Worm (Caenorhabditis elegans) whole organism, young adult: ENCODE results near the gene Y37E11AL.2.

Experiments
- B0261.1 ChIP-seq: sonication (generic microtip); optimal IDR thresholded peaks from 2 replicates; lab custom pipeline; 2016; ENCODE audit warnings: mild to moderate bottlenecking, missing genetic modification characterization, moderate library complexity, missing compliant biosample characterization
- D2030.7 ChIP-seq: fragments of 200-800 bp; sonication (Bioruptor generic); IDR thresholded peaks from 2 replicates; pipeline ENCODE4 v1.3.6; 2022; ENCODE audit warnings: missing genetic modification reagents, missing genetic modification characterization, missing compliant biosample characterization
- F22D6.2 ChIP-seq: sonication (generic microtip); optimal IDR thresholded peaks from 2 replicates; lab custom pipeline; 2016; ENCODE audit warnings: mild to moderate bottlenecking, missing genetic modification characterization, missing compliant biosample characterization
- K11D2.4 ChIP-seq: fragments of 200-800 bp; sonication (Bioruptor generic); IDR thresholded peaks from 2 replicates; pipeline ENCODE4 v1.3.6; 2022; ENCODE audit warnings: missing genetic modification reagents, missing genetic modification characterization, missing compliant biosample characterization
- K12H6.12 ChIP-seq: fragments of 200-800 bp; sonication (Bioruptor generic); optimal IDR thresholded peaks from 2 replicates; lab custom pipeline; 2018; ENCODE audit warnings: mild to moderate bottlenecking, missing genetic modification characterization, missing compliant biosample characterization
- T26A5.8 ChIP-seq: sonication (generic microtip); optimal IDR thresholded peaks from 2 replicates; lab custom pipeline; 2016; ENCODE audit warnings: missing genetic modification characterization, missing compliant biosample characterization
- Y53F4B.3 ChIP-seq: fragments of 200-800 bp; sonication (Bioruptor generic); IDR thresholded peaks from 2 replicates; pipeline ENCODE4 v1.3.6; 2022; ENCODE audit warnings: missing genetic modification reagents, missing genetic modification characterization, missing compliant biosample characterization
- Y56A3A.18 ChIP-seq: fragments of 200-800 bp; sonication (Bioruptor generic); IDR thresholded peaks from 2 replicates; pipeline ENCODE4 v1.3.6; 2022; ENCODE audit warnings: missing genetic modification reagents, missing genetic modification characterization, missing compliant biosample characterization
- Y67H2A.10 ChIP-seq: fragments of 200-800 bp; sonication (Bioruptor generic); conservative IDR thresholded peaks from 2 replicates; pipeline ENCODE4 v1.3.6; 2022; ENCODE audit warnings: missing genetic modification reagents, missing genetic modification characterization, missing compliant biosample characterization
- Y79H2A.3 ChIP-seq: fragments of 200-800 bp; sonication (Bioruptor generic); conservative IDR thresholded peaks from 2 replicates; pipeline ENCODE4 v1.3.6; 2022; ENCODE audit warnings: missing genetic modification reagents, missing genetic modification characterization, missing compliant biosample characterization
- ama-1 ChIP-seq, 3 experiments: fragments of 150-350 bp in 1 of 3; sonication (generic microtip) in 2 of 3; optimal IDR thresholded peaks; 2 replicates each; lab custom pipeline; 2014 to 2018; ENCODE audit warnings: missing biosample characterization in 2 of 3, missing genetic modification characterization in 2 of 3, missing genetic modification reagents in 2 of 3
- attf-3 ChIP-seq: fragments of 200-800 bp; sonication (Bioruptor generic); conservative IDR thresholded peaks from 2 replicates; pipeline ENCODE4 v1.3.6; 2022; ENCODE audit warnings: missing genetic modification reagents, missing genetic modification characterization, missing compliant biosample characterization
- attf-5 ChIP-seq: fragments of 200-800 bp; sonication (Bioruptor generic); optimal IDR thresholded peaks from 2 replicates; lab custom pipeline; 2018; ENCODE audit warnings: mild to moderate bottlenecking, missing genetic modification characterization, missing compliant biosample characterization
- bed-1 ChIP-seq: fragments of 200-800 bp; sonication (Bioruptor generic); IDR thresholded peaks from 2 replicates; pipeline ENCODE4 v1.3.6; 2022; ENCODE audit warnings: missing genetic modification reagents, missing genetic modification characterization, missing compliant biosample characterization
- cebp-1 ChIP-seq, 2 experiments: fragments of 200-800 bp in 1 of 2; sonication (Bioruptor generic) in 1 of 2; sonication (generic microtip) in 1 of 2; IDR thresholded peaks in 1 of 2; optimal IDR thresholded peaks in 1 of 2; 2 replicates each; pipeline versions ENCODE4 v1.3.6 to Lab custom; 2017 to 2022; ENCODE audit warnings: missing compliant biosample characterization in 2 of 2, missing genetic modification characterization in 2 of 2, mild to moderate bottlenecking in 1 of 2, missing genetic modification reagents in 1 of 2, moderate library complexity in 1 of 2
- ceh-58 ChIP-seq: fragments of 200-800 bp; sonication (Bioruptor generic); IDR thresholded peaks from 2 replicates; pipeline ENCODE4 v1.3.6; 2022; ENCODE audit warnings: missing genetic modification characterization, missing compliant biosample characterization
- ceh-79 ChIP-seq: sonication (generic microtip); optimal IDR thresholded peaks from 2 replicates; lab custom pipeline; 2017; ENCODE audit warnings: mild to moderate bottlenecking, missing genetic modification characterization, missing compliant biosample characterization
- ceh-91 ChIP-seq: fragments of 200-800 bp; sonication (Bioruptor generic); IDR thresholded peaks from 2 replicates; pipeline ENCODE4 v1.3.6; 2022; ENCODE audit warnings: missing genetic modification reagents, missing genetic modification characterization, missing compliant biosample characterization
- gei-17 ChIP-seq: fragments of 200-800 bp; sonication (Bioruptor generic); optimal IDR thresholded peaks from 2 replicates; lab custom pipeline; 2018; ENCODE audit warnings: mild to moderate bottlenecking, missing genetic modification characterization, missing compliant biosample characterization
- him-1 ChIP-seq: sonication (generic microtip); optimal IDR thresholded peaks from 2 replicates; lab custom pipeline; 2016; ENCODE audit warnings: missing genotype, missing genetic modification reagents, missing genetic modification characterization, missing compliant biosample characterization
- hlh-12 ChIP-seq: sonication (generic microtip); optimal IDR thresholded peaks from 2 replicates; lab custom pipeline; 2016; ENCODE audit warnings: missing genetic modification characterization, missing compliant biosample characterization
- hmg-1.2 ChIP-seq: fragments of 200-800 bp; sonication (Bioruptor generic); IDR thresholded peaks from 2 replicates; pipeline ENCODE4 v1.3.6; 2022; ENCODE audit warnings: missing genetic modification reagents, missing genetic modification characterization, missing compliant biosample characterization
- hmg-20 ChIP-seq: fragments of 200-800 bp; sonication (Bioruptor generic); IDR thresholded peaks from 2 replicates; pipeline ENCODE4 v1.3.6; 2022; ENCODE audit warnings: missing genetic modification reagents, missing genetic modification characterization, missing compliant biosample characterization
- lin-26 ChIP-seq: fragments of 200-800 bp; sonication (Bioruptor generic); IDR thresholded peaks from 2 replicates; pipeline ENCODE4 v1.3.6; 2022; ENCODE audit warnings: missing genetic modification reagents, missing genetic modification characterization, missing compliant biosample characterization
- lin-35 ChIP-seq, 3 experiments: fragments of 150-350 bp in 2 of 3; sonication (generic microtip) in 1 of 3; optimal IDR thresholded peaks; 2 replicates each; lab custom pipeline; 2014 to 2018; ENCODE audit warnings: missing biosample characterization in 3 of 3, missing genetic modification characterization in 3 of 3, missing genetic modification reagents in 3 of 3
- lin-54 ChIP-seq: fragments of 200-800 bp; sonication (Bioruptor generic); optimal IDR thresholded peaks from 2 replicates; lab custom pipeline; 2018; ENCODE audit warnings: mild to moderate bottlenecking, missing genetic modification characterization, missing compliant biosample characterization
- lsl-1 ChIP-seq: fragments of 200-800 bp; sonication (Bioruptor generic); optimal IDR thresholded peaks from 2 replicates; lab custom pipeline; 2018; ENCODE audit warnings: mild to moderate bottlenecking, missing genetic modification characterization, moderate library complexity, missing compliant biosample characterization
- madf-10 ChIP-seq: sonication (generic microtip); optimal IDR thresholded peaks from 2 replicates; lab custom pipeline; 2016; ENCODE audit warnings: mild to moderate bottlenecking, missing genetic modification characterization, missing compliant biosample characterization
- nfyb-1 ChIP-seq: fragments of 200-800 bp; sonication (Bioruptor generic); IDR thresholded peaks from 2 replicates; pipeline ENCODE4 v1.3.6; 2022; ENCODE audit warnings: missing genetic modification reagents, missing genetic modification characterization, missing compliant biosample characterization
- nhr-27 ChIP-seq: fragments of 200-800 bp; sonication (Bioruptor generic); optimal IDR thresholded peaks from 2 replicates; lab custom pipeline; 2018; ENCODE audit warnings: mild to moderate bottlenecking, missing genetic modification characterization, moderate library complexity, missing compliant biosample characterization
- nhr-80 ChIP-seq: sonication (generic microtip); optimal IDR thresholded peaks from 2 replicates; lab custom pipeline; 2016; ENCODE audit warnings: missing genetic modification characterization, missing compliant biosample characterization
- nhr-90 ChIP-seq: sonication (generic microtip); optimal IDR thresholded peaks from 2 replicates; lab custom pipeline; 2016; ENCODE audit warnings: missing genotype, mild to moderate bottlenecking, missing genetic modification characterization, missing compliant biosample characterization
- pha-4 ChIP-seq: fragments of 150-350 bp; sonication (generic microtip); optimal IDR thresholded peaks from 2 replicates; lab custom pipeline; 2014; ENCODE audit warnings: missing biosample characterization, missing genetic modification reagents, missing genetic modification characterization
- repo-1 ChIP-seq: sonication (generic microtip); optimal IDR thresholded peaks from 2 replicates; lab custom pipeline; 2017; ENCODE audit warnings: mild to moderate bottlenecking, missing genetic modification characterization, missing compliant biosample characterization
- sdz-38 ChIP-seq: sonication (generic microtip); optimal IDR thresholded peaks from 2 replicates; lab custom pipeline; 2016; ENCODE audit warnings: missing genotype, missing genetic modification characterization, missing compliant biosample characterization
- sea-2 ChIP-seq: fragments of 200-800 bp; sonication (Bioruptor generic); IDR thresholded peaks from 2 replicates; pipeline ENCODE4 v1.3.6; 2022; ENCODE audit warnings: missing genetic modification characterization, missing compliant biosample characterization
- snpc-3.4 ChIP-seq: sonication (generic microtip); optimal IDR thresholded peaks from 2 replicates; lab custom pipeline; 2017; ENCODE audit warnings: missing genetic modification characterization, mild to moderate bottlenecking, missing compliant biosample characterization, antibody characterized with exemption, moderate library complexity, missing genotype, missing genetic modification reagents
- snpc-4 ChIP-seq, 5 experiments: fragments of 150-350 bp in 1 of 5; sonication (generic microtip) in 4 of 5; optimal IDR thresholded peaks; 2 replicates each; lab custom pipeline; 2014 to 2018; ENCODE audit warnings: missing genetic modification characterization in 5 of 5, missing biosample characterization in 3 of 5, antibody characterized with exemption in 2 of 5, mild to moderate bottlenecking in 2 of 5, missing compliant biosample characterization in 2 of 5, missing genotype in 2 of 5, moderate library complexity in 2 of 5, missing genetic modification reagents in 1 of 5
- ztf-18 ChIP-seq: sonication (generic microtip); optimal IDR thresholded peaks from 2 replicates; lab custom pipeline; 2016; ENCODE audit warnings: missing genotype, mild to moderate bottlenecking, missing genetic modification characterization, missing compliant biosample characterization
- ztf-6 ChIP-seq: fragments of 200-800 bp; sonication (Bioruptor generic); IDR thresholded peaks from 2 replicates; pipeline ENCODE4 v1.3.6; 2022; ENCODE audit warnings: missing genetic modification reagents, missing genetic modification characterization, missing compliant biosample characterization

Y37E11AL.2 gene

DNA sequence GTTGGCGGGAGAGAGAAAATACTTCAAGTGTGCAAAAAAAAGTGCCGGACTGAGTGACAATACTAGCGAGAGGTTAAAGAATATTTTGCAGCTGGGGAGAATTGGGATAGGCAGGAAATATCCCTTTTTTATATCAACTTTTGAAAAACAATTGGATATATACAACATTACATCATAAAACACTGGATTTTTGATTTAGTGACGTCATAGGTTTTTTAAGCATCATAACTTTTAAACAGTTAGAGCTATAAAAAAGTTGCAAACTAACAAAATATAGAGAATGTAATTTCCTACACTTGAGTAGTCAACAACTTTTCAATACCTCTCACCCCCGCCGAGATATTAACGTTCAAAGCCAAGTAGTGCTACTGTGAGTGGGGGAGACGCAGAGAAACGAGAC is 12.4 kb downstream of the Y37E11AL.2 start:
- no peak for TF ChIP-seq snpc-4 (GFP tag; optimal IDR thresholded peaks at IDR 0.05; lab: Kevin White, UChicago)
- TF ChIP-seq snpc-4 (tag; optimal IDR thresholded peaks at IDR 0.05; lab: Kevin White, UChicago) = no peak
- TF ChIP-seq hmg-1.2 (GFP tag; lab: Robert Waterston, UW) = no peak
- TF ChIP-seq bed-1 (GFP tag; lab: Robert Waterston, UW) = no peak
- no peak for TF ChIP-seq sdz-38
- TF ChIP-seq T26A5.8 = no peak
- TF ChIP-seq hmg-20 = no peak
- no peak for TF ChIP-seq K11D2.4 (GFP tag; lab: Robert Waterston, UW)
- no peak for TF ChIP-seq Y53F4B.3 (GFP tag; lab: Robert Waterston, UW)
- TF ChIP-seq nhr-80 (tag; lab: Kevin White, UChicago) = no peak
- no peak for TF ChIP-seq snpc-3.4 (tag; lab: Kevin White, UChicago)
- TF ChIP-seq attf-5 (GFP tag; lab: Kevin White, UChicago) = no peak
- TF ChIP-seq hlh-12 (tag; lab: Kevin White, UChicago) = no peak
- no peak for TF ChIP-seq lin-54
- TF ChIP-seq F22D6.2 (tag; lab: Kevin White, UChicago) = no peak

DNA sequence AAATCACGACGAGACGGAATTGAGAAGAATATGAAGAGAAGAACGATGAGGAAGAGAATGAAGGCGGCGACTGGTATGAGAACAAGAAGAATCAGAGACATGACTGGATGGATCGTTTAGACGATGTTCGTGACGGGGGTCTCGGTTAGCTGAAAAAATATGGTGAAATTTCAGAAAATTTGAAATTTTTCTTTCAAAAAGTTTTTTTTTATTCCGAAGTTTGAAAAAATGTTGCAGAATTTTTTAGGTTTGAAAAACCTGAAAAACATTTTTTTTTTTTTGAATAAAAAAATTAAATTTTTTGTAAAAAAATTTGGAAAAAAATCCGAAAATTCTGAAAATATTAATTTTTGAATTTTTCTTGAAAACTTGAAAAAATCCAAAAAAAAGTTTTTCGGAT is 20.8 kb downstream of the Y37E11AL.2 start, which contains the start of gene Y37E11AM.3:
Y37E11AM.3 (minus strand) TSS at position 101 of the 400 bp plus-strand sequence.
- no peak for TF ChIP-seq lin-35 (GFP tag; optimal IDR thresholded peaks at IDR 0.05; lab: Kevin White, UChicago)
- no peak for TF ChIP-seq lsl-1 (GFP tag; lab: Kevin White, UChicago)
- TF ChIP-seq sea-2 (GFP tag; lab: Robert Waterston, UW) = no peak
- TF ChIP-seq gei-17 (GFP tag; lab: Kevin White, UChicago) = no peak
- TF ChIP-seq hmg-20 = no peak
- no peak for TF ChIP-seq Y53F4B.3 (GFP tag; lab: Robert Waterston, UW)
- no peak for TF ChIP-seq ama-1 (optimal IDR thresholded peaks at IDR 0.05; lab: Kevin White, UChicago)
- no peak for TF ChIP-seq ama-1 (GFP tag; optimal IDR thresholded peaks at IDR 0.05; lab: Kevin White, UChicago)
- TF ChIP-seq ceh-91 = no peak
- TF ChIP-seq ztf-18 (tag; lab: Kevin White, UChicago) = no peak
- no peak for TF ChIP-seq ceh-79 (tag; lab: Kevin White, UChicago)
- no peak for TF ChIP-seq ztf-6
- TF ChIP-seq nhr-90 (tag; lab: Kevin White, UChicago) = no peak
- no peak for TF ChIP-seq bed-1 (GFP tag; lab: Robert Waterston, UW)
- no peak for TF ChIP-seq attf-3 (GFP tag; lab: Robert Waterston, UW)
- no peak for TF ChIP-seq him-1 (tag; lab: Kevin White, UChicago)
- no peak for TF ChIP-seq pha-4 (tag; lab: Kevin White, UChicago)
- TF ChIP-seq nhr-27 (tag; lab: Kevin White, UChicago) = no peak
- TF ChIP-seq nfyb-1 = no peak
- no peak for TF ChIP-seq Y67H2A.10 (GFP tag; lab: Robert Waterston, UW)
- TF ChIP-seq D2030.7 (GFP tag; lab: Robert Waterston, UW) = no peak
- TF ChIP-seq, all 124 proteins: peak for 0

ce11 chrIV:3720644-3721043 is 22.3 kb downstream of the Y37E11AL.2 start:
- TF ChIP-seq nhr-27 (tag; lab: Kevin White, UChicago) (no peak), ceh-58 (no peak), K12H6.12 (tag; lab: Kevin White, UChicago) (no peak), madf-10 (tag; lab: Kevin White, UChicago) (no peak), Y56A3A.18 (GFP tag; lab: Robert Waterston, UW) (no peak), lin-26 (no peak), cebp-1 (GFP tag; IDR thresholded peaks at IDR 0.05; lab: Robert Waterston, UW) (no peak), cebp-1 (tag; optimal IDR thresholded peaks at IDR 0.05; lab: Kevin White, UChicago) (no peak), B0261.1 (tag; lab: Kevin White, UChicago) (no peak), Y79H2A.3 (GFP tag; lab: Robert Waterston, UW) (no peak), Y67H2A.10 (GFP tag; lab: Robert Waterston, UW) (no peak), repo-1 (tag; lab: Kevin White, UChicago) (no peak), pha-4 (tag; lab: Kevin White, UChicago) (no peak)
